Fruit fly (Drosophila melanogaster) whole organism, prepupa: ENCODE measurements around the gene mEFTs.

Source experiments
- Blimp-1 ChIP-seq: fragments of 200-800 bp; sonication (Bioruptor generic); optimal IDR thresholded peaks from 3 replicates; lab custom pipeline; 2017; ENCODE audit warnings: missing biosample characterization, missing genetic modification characterization, mild to moderate bottlenecking, moderate library complexity, missing genetic modification reagents
- CG10631 ChIP-seq: fragments of 200-800 bp; sonication (Bioruptor generic); optimal IDR thresholded peaks from 2 replicates; lab custom pipeline; 2016; ENCODE audit warnings: missing biosample characterization, missing genetic modification characterization
- CG10669 ChIP-seq: fragments of 200-800 bp; sonication (Bioruptor generic); optimal IDR thresholded peaks from 3 replicates; lab custom pipeline; 2018; ENCODE audit warnings: missing biosample characterization, mild to moderate bottlenecking, missing genetic modification characterization, moderate library complexity
- CG11294 ChIP-seq: fragments of 200-800 bp; sonication (Bioruptor generic); IDR thresholded peaks from 2 replicates; pipeline ENCODE4 v1.3.6; 2022; ENCODE audit warnings: missing biosample characterization, missing genetic modification characterization
- CG15336 ChIP-seq: fragments of 200-800 bp; sonication (Bioruptor generic); IDR thresholded peaks from 2 replicates; pipeline ENCODE4 v1.3.6; 2022; ENCODE audit warnings: missing biosample characterization, missing genetic modification characterization
- CG1621 ChIP-seq: fragments of 200-800 bp; sonication (Bioruptor generic); optimal IDR thresholded peaks from 3 replicates; lab custom pipeline; 2018; ENCODE audit warnings: missing biosample characterization, mild to moderate bottlenecking, missing genetic modification characterization
- CG16779 ChIP-seq: fragments of 200-800 bp; sonication (Bioruptor generic); optimal IDR thresholded peaks from 3 replicates; lab custom pipeline; 2017; ENCODE audit warnings: missing biosample characterization, mild to moderate bottlenecking, missing genetic modification characterization
- CG32006 ChIP-seq: fragments of 200-800 bp; sonication (Bioruptor generic); optimal IDR thresholded peaks from 3 replicates; lab custom pipeline; 2017; ENCODE audit warnings: missing biosample characterization, mild to moderate bottlenecking, missing genetic modification characterization
- CG4318 ChIP-seq: fragments of 200-800 bp; sonication (Bioruptor generic); optimal IDR thresholded peaks from 3 replicates; lab custom pipeline; 2017; ENCODE audit warnings: missing biosample characterization, mild to moderate bottlenecking, missing genetic modification characterization
- CG6163 ChIP-seq: fragments of 200-800 bp; sonication (Bioruptor generic); IDR thresholded peaks from 3 replicates; pipeline ENCODE4 v1.3.6; 2022; ENCODE audit warnings: missing biosample characterization, missing genetic modification characterization
- CG6792 ChIP-seq: fragments of 200-800 bp; sonication (Bioruptor generic); optimal IDR thresholded peaks from 3 replicates; lab custom pipeline; 2016; ENCODE audit warnings: missing biosample characterization, missing genetic modification characterization
- CG6854 ChIP-seq: fragments of 200-800 bp; sonication (Bioruptor generic); optimal IDR thresholded peaks from 2 replicates; lab custom pipeline; 2017; ENCODE audit warnings: missing biosample characterization, mild to moderate bottlenecking, missing genetic modification characterization
- CG7368 ChIP-seq: fragments of 200-800 bp; sonication (Bioruptor generic); optimal IDR thresholded peaks from 3 replicates; lab custom pipeline; 2016; ENCODE audit warnings: missing biosample characterization, missing genetic modification characterization
- CG8119 ChIP-seq: fragments of 200-800 bp; sonication (Bioruptor generic); IDR thresholded peaks from 3 replicates; pipeline ENCODE4 v1.3.6; 2022; ENCODE audit warnings: missing biosample characterization, missing genetic modification characterization
- CG8319 ChIP-seq: fragments of 200-800 bp; sonication (Bioruptor generic); optimal IDR thresholded peaks from 3 replicates; lab custom pipeline; 2016; ENCODE audit warnings: missing biosample characterization, missing genetic modification characterization
- Eip78C ChIP-seq: fragments of 200-800 bp; sonication (Bioruptor generic); peaks from one replicate; lab custom pipeline; 2016; ENCODE audit warnings: missing biosample characterization, missing genetic modification characterization
- Eip93F ChIP-seq: fragments of 200-800 bp; sonication (Bioruptor generic); optimal IDR thresholded peaks from 2 replicates; lab custom pipeline; 2016; ENCODE audit warnings: missing biosample characterization, mild to moderate bottlenecking, missing genetic modification characterization
- Ets21C ChIP-seq: fragments of 200-800 bp; sonication (Bioruptor generic); optimal IDR thresholded peaks from 3 replicates; lab custom pipeline; 2016; ENCODE audit warnings: missing biosample characterization, missing genetic modification characterization
- Ets96B ChIP-seq: fragments of 200-800 bp; optimal IDR thresholded peaks from 2 replicates; lab custom pipeline; 2019; ENCODE audit warnings: missing biosample characterization, mild to moderate bottlenecking, missing genetic modification characterization, moderate library complexity
- Gug ChIP-seq: fragments of 200-800 bp; sonication (Bioruptor generic); IDR thresholded peaks from 2 replicates; pipeline ENCODE4 v1.3.6; 2022; ENCODE audit warnings: missing biosample characterization, missing genetic modification characterization
- Hr38 ChIP-seq: sonication (Bioruptor generic); optimal IDR thresholded peaks from 2 replicates; lab custom pipeline; 2016; ENCODE audit warnings: missing biosample characterization, missing genetic modification characterization
- Lpt ChIP-seq: fragments of 200-800 bp; sonication (Bioruptor generic); optimal IDR thresholded peaks from 3 replicates; lab custom pipeline; 2016; ENCODE audit warnings: missing biosample characterization, missing genetic modification characterization
- Sox14 ChIP-seq: fragments of 200-800 bp; sonication (Bioruptor generic); optimal IDR thresholded peaks from 3 replicates; lab custom pipeline; 2016; ENCODE audit warnings: missing biosample characterization, missing genetic modification characterization
- Sox15 ChIP-seq: fragments of 200-800 bp; sonication (Bioruptor generic); optimal IDR thresholded peaks from 3 replicates; lab custom pipeline; 2016; ENCODE audit warnings: missing biosample characterization, missing genetic modification characterization
- cyc ChIP-seq: fragments of 200-800 bp; sonication (Bioruptor generic); optimal IDR thresholded peaks from 3 replicates; lab custom pipeline; 2016; ENCODE audit warnings: missing biosample characterization, missing genetic modification characterization
- dsx ChIP-seq: fragments of 200-800 bp; optimal IDR thresholded peaks from 3 replicates; lab custom pipeline; 2019; ENCODE audit warnings: missing biosample characterization, mild to moderate bottlenecking, missing genetic modification characterization, moderate library complexity; ENCODE audit not compliant: poor library complexity, severe bottlenecking
- eg ChIP-seq: fragments of 200-800 bp; sonication (Bioruptor generic); IDR thresholded peaks from 3 replicates; pipeline ENCODE4 v1.3.6; 2022; ENCODE audit warnings: missing biosample characterization, missing genetic modification characterization
- esn ChIP-seq: fragments of 200-800 bp; sonication (Bioruptor generic); optimal IDR thresholded peaks from 2 replicates; lab custom pipeline; 2016; ENCODE audit warnings: missing biosample characterization, mild to moderate bottlenecking, missing genetic modification characterization, moderate library complexity
- fd59A ChIP-seq: fragments of 200-800 bp; sonication (Bioruptor generic); optimal IDR thresholded peaks from 2 replicates; lab custom pipeline; 2017; ENCODE audit warnings: missing biosample characterization, mild to moderate bottlenecking, missing genetic modification characterization, missing genetic modification reagents
- fd85E ChIP-seq: fragments of 200-800 bp; sonication (Bioruptor generic); optimal IDR thresholded peaks from 3 replicates; lab custom pipeline; 2016; ENCODE audit warnings: missing biosample characterization, missing genetic modification characterization
- fkh ChIP-seq: fragments of 200-800 bp; sonication (Bioruptor generic); optimal IDR thresholded peaks from 3 replicates; lab custom pipeline; 2017; ENCODE audit warnings: missing biosample characterization, mild to moderate bottlenecking, missing genetic modification characterization, moderate library complexity
- salr ChIP-seq, 2 experiments: fragments of 200-800 bp; sonication (Bioruptor generic); optimal IDR thresholded peaks; 3 replicates each; lab custom pipeline; 2016 to 2018; ENCODE audit warnings: missing biosample characterization in 2 of 2, missing genetic modification characterization in 2 of 2, mild to moderate bottlenecking in 1 of 2
- ss ChIP-seq, 2 experiments: fragments of 200-800 bp; sonication (Bioruptor generic); optimal IDR thresholded peaks; 2 replicates in 1 of 2; 3 replicates in 1 of 2; lab custom pipeline; 2017 to 2018; ENCODE audit warnings: mild to moderate bottlenecking in 2 of 2, missing biosample characterization in 2 of 2, missing genetic modification characterization in 2 of 2, moderate library complexity in 1 of 2
- svp ChIP-seq: fragments of 200-800 bp; sonication (Bioruptor generic); peaks from one replicate; lab custom pipeline; 2016; ENCODE audit warnings: missing biosample characterization, missing genetic modification characterization
- vri ChIP-seq: fragments of 200-800 bp; sonication (Bioruptor generic); optimal IDR thresholded peaks from 3 replicates; lab custom pipeline; 2016; ENCODE audit warnings: missing biosample characterization, mild to moderate bottlenecking, missing genetic modification characterization

mEFTs gene

dm6 chr2L:17480943-17481580 lies 19.8 kb downstream of the mEFTs start, which contains the start of the genes fws and Lamtor3 (continued):
- TF ChIP-seq vri (GFP tag; lab: Kevin White, UChicago): peak; percentile 95
- TF ChIP-seq Blimp-1 (GFP tag; lab: Kevin White, UChicago): peak; percentile 94
- peak; percentile 87 to 93 for TF ChIP-seq ss (GFP tag; optimal IDR thresholded peaks at IDR 0.05; lab: Kevin White, UChicago)
- TF ChIP-seq CG10631 (GFP tag; lab: Kevin White, UChicago): peak; percentile 100
- TF ChIP-seq cyc (GFP tag; lab: Kevin White, UChicago): peak; percentile 96
- peak; percentile 100 for TF ChIP-seq eg
- TF ChIP-seq CG11294 (GFP tag; lab: Robert Waterston, UW): peak; percentile 99
- TF ChIP-seq Ets96B (tag; lab: Kevin White, UChicago): peak; percentile 99
- peak; percentile 99 for TF ChIP-seq CG10669
- peak; percentile 96 for TF ChIP-seq CG6854 (GFP tag; lab: Kevin White, UChicago)
- peak; percentile 99 for TF ChIP-seq Eip78C
- TF ChIP-seq CG6163 (GFP tag; lab: Robert Waterston, UW): peak; percentile 100
- TF ChIP-seq svp (GFP tag; lab: Kevin White, UChicago): peak; percentile 97
- TF ChIP-seq Lpt: peak; percentile 99
- TF ChIP-seq CG7368: peak; percentile 98

dm6 chr2L:17477710-17478109 lies 23.2 kb downstream of the mEFTs start, which contains the start of gene cass:
TSS of gene cass (minus strand) at chr2L:17477888.
- no peak for TF ChIP-seq CG4318 (GFP tag; lab: Kevin White, UChicago)
- peak; percentile 19 for TF ChIP-seq svp (GFP tag; lab: Kevin White, UChicago)
- peak; percentile 36 for TF ChIP-seq esn (GFP tag; lab: Kevin White, UChicago)
- peak; percentile 2 for TF ChIP-seq Sox14 (GFP tag; lab: Kevin White, UChicago)
- TF ChIP-seq Eip78C: peak; percentile 74
- TF ChIP-seq dsx: peak; percentile 10
- no peak for TF ChIP-seq CG16779 (tag; lab: Kevin White, UChicago)

dm6 chr2L:17472582-17473524 lies 28.1 kb downstream of the mEFTs start, which contains the start of gene BicD:
TSS of gene BicD (minus strand) at chr2L:17473215.
- TF ChIP-seq CG6163 (GFP tag; lab: Robert Waterston, UW) (no peak), Eip93F (GFP tag; lab: Kevin White, UChicago) (peak; percentile 15), CG8119 (GFP tag; lab: Robert Waterston, UW) (peak; percentile 50; the same call in 2 of the 3 replicates), CG15336 (GFP tag; lab: Robert Waterston, UW) (no peak; the same call in 1 of the 2 replicates), CG32006 (GFP tag; lab: Kevin White, UChicago) (no peak), Blimp-1 (GFP tag; lab: Kevin White, UChicago) (peak; percentile 4), Eip78C (peak; percentile 69), esn (GFP tag; lab: Kevin White, UChicago) (peak; percentile 9), svp (GFP tag; lab: Kevin White, UChicago) (peak; percentile 56), CG8319 (GFP tag; lab: Kevin White, UChicago) (no peak), dsx (peak; percentile 12), Gug (GFP tag; lab: Robert Waterston, UW) (no peak), fd85E (GFP tag; lab: Kevin White, UChicago) (no peak), Ets21C (GFP tag; lab: Kevin White, UChicago) (no peak), fkh (peak; percentile 31), CG1621 (peak; percentile 13), Ets96B (tag; lab: Kevin White, UChicago) (peak; percentile 12), vri (GFP tag; lab: Kevin White, UChicago) (peak; percentile 44), CG10669 (no peak), Hr38 (GFP tag; lab: Kevin White, UChicago) (no peak), CG6854 (GFP tag; lab: Kevin White, UChicago) (peak; percentile 50), eg (no peak)
- TF ChIP-seq, all 60 proteins: peak for 12

- TF ChIP-seq fd59A (GFP tag; lab: Kevin White, UChicago) (no peak), salr (GFP tag; optimal IDR thresholded peaks at IDR 0.05; lab: Kevin White, UChicago) (no peak), CG6792 (GFP tag; lab: Kevin White, UChicago) (no peak), Lpt (no peak), CG15336 (GFP tag; lab: Robert Waterston, UW) (0 out of 2 replicates have a peak, but pooled peaks have one; percentile 24), Sox15 (no peak)
Observed at dm6 chr2L:17471524-17471923, 29.4 kb downstream of the mEFTs start, which contains the start of gene Sgt. TSS of gene Sgt (plus strand) at chr2L:17471603.
